Worm (Caenorhabditis elegans) whole organism, L2 larva: ENCODE measurements around the gene atic-1.

Experiments used
- alr-1 ChIP-seq: fragments of 150-350 bp; optimal IDR thresholded peaks from 2 replicates; lab custom pipeline; 2014; ENCODE audit warnings: missing biosample characterization, missing genetic modification characterization
- dmd-4 ChIP-seq: sonication (generic microtip); optimal IDR thresholded peaks from 2 replicates; lab custom pipeline; 2017; ENCODE audit warnings: missing biosample characterization, missing genetic modification characterization
- egl-27 ChIP-seq: sonication (generic microtip); optimal IDR thresholded peaks from 3 replicates; lab custom pipeline; 2017; ENCODE audit warnings: missing biosample characterization, missing genetic modification reagents, missing genetic modification characterization
- elt-3 ChIP-seq: sonication (generic microtip); optimal IDR thresholded peaks from 2 replicates; lab custom pipeline; 2017; ENCODE audit warnings: missing biosample characterization, missing genetic modification characterization
- nhr-10 ChIP-seq: sonication (generic microtip); optimal IDR thresholded peaks from 2 replicates; lab custom pipeline; 2017; ENCODE audit warnings: missing biosample characterization, missing genetic modification characterization
- nhr-237 ChIP-seq: fragments of 150-350 bp; optimal IDR thresholded peaks from 2 replicates; lab custom pipeline; 2014; ENCODE audit warnings: missing biosample characterization, missing genetic modification characterization
- skn-1 ChIP-seq: sonication (generic microtip); optimal IDR thresholded peaks from 2 replicates; lab custom pipeline; 2017; ENCODE audit warnings: missing biosample characterization, missing genetic modification characterization
- unc-39 ChIP-seq: fragments of 150-350 bp; optimal IDR thresholded peaks from 2 replicates; lab custom pipeline; 2014; ENCODE audit warnings: missing biosample characterization, missing genetic modification characterization
- unc-62 ChIP-seq: fragments of 150-350 bp; optimal IDR thresholded peaks from 2 replicates; lab custom pipeline; 2014; ENCODE audit warnings: missing biosample characterization, missing genetic modification reagents, missing genetic modification characterization
- zag-1 ChIP-seq: fragments of 150-350 bp; optimal IDR thresholded peaks from 2 replicates; lab custom pipeline; 2014; ENCODE audit warnings: missing biosample characterization, missing genetic modification characterization

DNA sequence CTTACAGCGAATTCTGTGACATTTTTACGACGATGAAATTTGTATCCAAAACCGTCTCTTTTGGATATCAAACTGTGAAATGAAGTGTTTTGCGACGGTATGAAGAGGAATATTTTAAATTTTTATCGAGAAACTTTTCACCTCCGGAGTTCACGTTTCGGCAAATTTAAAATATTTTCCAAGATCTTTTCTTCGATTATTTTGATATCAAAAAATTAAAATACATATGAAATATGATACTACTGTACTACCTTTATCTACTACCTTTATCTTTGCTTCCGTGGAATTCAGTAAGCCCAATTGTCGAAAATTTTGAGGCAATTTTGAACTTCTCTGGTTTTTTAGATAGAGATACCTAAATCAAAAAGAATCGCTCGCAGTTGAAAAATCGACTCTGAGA is 4.0 kb upstream of the atic-1 start, which contains the start of gene kin-26:
- TF ChIP-seq unc-62 (GFP tag; lab: Kevin White, UChicago) (no peak), skn-1 (tag; lab: Kevin White, UChicago) (no peak), dmd-4 (tag; lab: Kevin White, UChicago) (no peak), elt-3 (tag; lab: Kevin White, UChicago) (no peak), egl-27 (no peak), zag-1 (tag; lab: Kevin White, UChicago) (no peak), alr-1 (tag; lab: Kevin White, UChicago) (no peak), unc-39 (tag; lab: Kevin White, UChicago) (no peak), nhr-237 (tag; lab: Kevin White, UChicago) (no peak), nhr-10 (no peak)
